Worm (Caenorhabditis elegans): ENCODE data around the gene bre-3.

Gene bre-3

ce11 chrIII:9511055-9511520 is 25.8 kb upstream of the bre-3 start, which contains the start of gene F55H2.5:
F55H2.5 (plus strand) TSS chrIII:9511470.
- TF ChIP-seq nhr-129 (tag; optimal IDR thresholded peaks at IDR 0.05) (no peak), dmd-4 (tag; optimal IDR thresholded peaks at IDR 0.05) (no peak), nhr-6 (tag; optimal IDR thresholded peaks at IDR 0.05) (no peak), egl-27 (tag; optimal IDR thresholded peaks at IDR 0.05) (no peak), mdl-1 (tag; optimal IDR thresholded peaks at IDR 0.05) (no peak), crh-2 (tag; optimal IDR thresholded peaks at IDR 0.05) (no peak), elt-3 (tag; optimal IDR thresholded peaks at IDR 0.05) (no peak), mbf-1 (tag; optimal IDR thresholded peaks at IDR 0.05) (no peak), F13H6.1 (tag; optimal IDR thresholded peaks at IDR 0.05) (no peak), blmp-1 (tag; optimal IDR thresholded peaks at IDR 0.05; ENCODE audit: insufficient read depth) (no peak), C34F6.9 (tag; optimal IDR thresholded peaks at IDR 0.05) (peak; percentile 53), R02D3.7 (tag; optimal IDR thresholded peaks at IDR 0.05) (no peak), unc-55 (GFP tag; optimal IDR thresholded peaks at IDR 0.05) (peak; percentile 30)

- TF ChIP-seq ama-1 (optimal IDR thresholded peaks at IDR 0.05), result peak; percentile 39
- TF ChIP-seq nhr-21 (tag; optimal IDR thresholded peaks at IDR 0.05), result no peak
- TF ChIP-seq nhr-25 (tag; optimal IDR thresholded peaks at IDR 0.05), result peak; percentile 53
- TF ChIP-seq C34F6.9 (tag; optimal IDR thresholded peaks at IDR 0.05), result peak; percentile 36
- peak; percentile 4 for TF ChIP-seq gmeb-1 (tag; optimal IDR thresholded peaks at IDR 0.05)
- TF ChIP-seq lin-13 (GFP tag; optimal IDR thresholded peaks at IDR 0.05), result peak; percentile 23
- peak; percentile 30 for TF ChIP-seq crh-2 (tag; optimal IDR thresholded peaks at IDR 0.05)
- no peak for TF ChIP-seq nhr-237 (tag; optimal IDR thresholded peaks at IDR 0.05)
- TF ChIP-seq zag-1 (tag; optimal IDR thresholded peaks at IDR 0.05), result peak; percentile 29
- TF ChIP-seq ztf-4 (tag; optimal IDR thresholded peaks at IDR 0.05), result peak; percentile 23
- TF ChIP-seq F13H6.1 (tag; optimal IDR thresholded peaks at IDR 0.05), result peak; percentile 37
- TF ChIP-seq nhr-6 (tag; optimal IDR thresholded peaks at IDR 0.05), result peak; percentile 42
- no peak for TF ChIP-seq mbf-1 (tag; optimal IDR thresholded peaks at IDR 0.05)
- peak in 1 of 2 experiments; percentile 42 for TF ChIP-seq lsy-2 (tag; optimal IDR thresholded peaks at IDR 0.05)
- TF ChIP-seq R02D3.7 (tag; optimal IDR thresholded peaks at IDR 0.05), result no peak
- TF ChIP-seq unc-55 (GFP tag; optimal IDR thresholded peaks at IDR 0.05), result peak; percentile 38
These were observed 24.6 kb upstream of the bre-3 start for ce11 chrIII:9509764-9510370.

ce11 chrIII:9507799-9508198 is 22.5 kb upstream of the bre-3 start, which contains the start of gene vha-14:
vha-14 (plus strand) TSS chrIII:9508100.
- TF ChIP-seq fos-1 (tag; optimal IDR thresholded peaks at IDR 0.05) (peak; percentile 60), Y55F3AM.14 (GFP tag; optimal IDR thresholded peaks at IDR 0.05) (no peak), nhr-77 (tag; optimal IDR thresholded peaks at IDR 0.05) (no peak), snpc-4 (tag; optimal IDR thresholded peaks at IDR 0.05) (peak; percentile 31), crh-2 (tag; optimal IDR thresholded peaks at IDR 0.05) (peak; percentile 87), ztf-4 (tag; optimal IDR thresholded peaks at IDR 0.05) (peak; percentile 20), sma-3 (GFP tag; optimal IDR thresholded peaks at IDR 0.05) (peak; percentile 4), lsy-2 (tag; optimal IDR thresholded peaks at IDR 0.05) (peak in 1 of 2 experiments; percentile 71), nhr-23 (tag; optimal IDR thresholded peaks at IDR 0.05) (no peak), nhr-237 (tag; optimal IDR thresholded peaks at IDR 0.05) (no peak), nhr-25 (tag; optimal IDR thresholded peaks at IDR 0.05) (peak; percentile 9), C34F6.9 (tag; optimal IDR thresholded peaks at IDR 0.05) (peak; percentile 81), nhr-21 (tag; optimal IDR thresholded peaks at IDR 0.05) (peak; percentile 9), nhr-129 (tag; optimal IDR thresholded peaks at IDR 0.05) (peak; percentile 74), unc-55 (GFP tag; optimal IDR thresholded peaks at IDR 0.05) (peak; percentile 64), ama-1 (optimal IDR thresholded peaks at IDR 0.05) (peak; percentile 20)

ce11 chrIII:9504347-9504746 is 19.1 kb upstream of the bre-3 start:
- TF ChIP-seq ama-1 (optimal IDR thresholded peaks at IDR 0.05) (no peak), nhr-129 (tag; optimal IDR thresholded peaks at IDR 0.05) (no peak), sma-9 (GFP tag; optimal IDR thresholded peaks at IDR 0.05) (no peak), sma-9 (tag; optimal IDR thresholded peaks at IDR 0.05) (no peak), gmeb-1 (tag; optimal IDR thresholded peaks at IDR 0.05) (no peak), lin-13 (GFP tag; optimal IDR thresholded peaks at IDR 0.05) (no peak), F13H6.1 (tag; optimal IDR thresholded peaks at IDR 0.05) (no peak), fos-1 (tag; optimal IDR thresholded peaks at IDR 0.05) (no peak), nhr-237 (tag; optimal IDR thresholded peaks at IDR 0.05) (no peak), skn-1 (tag; optimal IDR thresholded peaks at IDR 0.05) (no peak)

- no peak for TF ChIP-seq zag-1 (tag; optimal IDR thresholded peaks at IDR 0.05)
- TF ChIP-seq fos-1 (tag; optimal IDR thresholded peaks at IDR 0.05), result peak; percentile 71
- TF ChIP-seq lsy-2 (tag; optimal IDR thresholded peaks at IDR 0.05), result peak in 1 of 2 experiments; percentile 35
- TF ChIP-seq C34F6.9 (tag; optimal IDR thresholded peaks at IDR 0.05), result no peak
- TF ChIP-seq sma-9 (GFP tag; optimal IDR thresholded peaks at IDR 0.05), result peak; percentile 37
- TF ChIP-seq sma-9 (tag; optimal IDR thresholded peaks at IDR 0.05), result no peak
- peak; percentile 5 for TF ChIP-seq nhr-21 (tag; optimal IDR thresholded peaks at IDR 0.05)
- TF ChIP-seq Y55F3AM.14 (GFP tag; optimal IDR thresholded peaks at IDR 0.05), result no peak
- TF ChIP-seq sma-3 (GFP tag; optimal IDR thresholded peaks at IDR 0.05), result peak; percentile 58
These were observed 17.0 kb upstream of the bre-3 start for ce11 chrIII:9502155-9502714.
